Worm (Caenorhabditis elegans): ENCODE measurements around the gene C35D10.12.
A peak's percentile ranks its signal among the peaks of the same experiment; 100 is the strongest.

The C35D10.12 gene

ce11 chrIII:4883429-4883828 is 8.9 kb upstream of the C35D10.12 start, which contains the start of gene clec-5:
Gene clec-5, minus strand, starts transcription at chrIII:4883606.
- no peak for TF ChIP-seq madf-9 (GFP tag; conservative IDR thresholded peaks at IDR 0.05)
- TF ChIP-seq pqm-1 (tag; optimal IDR thresholded peaks at IDR 0.05): peak; percentile 56
- TF ChIP-seq dve-1 (tag; optimal IDR thresholded peaks at IDR 0.05; ENCODE audit: insufficient read depth): peak; percentile 13
- TF ChIP-seq daf-16 (GFP tag; optimal IDR thresholded peaks at IDR 0.05): no peak
- peak; percentile 17 for TF ChIP-seq daf-16 (tag; optimal IDR thresholded peaks at IDR 0.05)
- TF ChIP-seq mxl-3 (GFP tag; optimal IDR thresholded peaks at IDR 0.05): no peak
- TF ChIP-seq ZK337.2 (GFP tag; IDR thresholded peaks at IDR 0.05): no peak
- no peak for TF ChIP-seq hif-1 (tag; optimal IDR thresholded peaks at IDR 0.05)

ce11 chrIII:4881955-4882354 is 7.4 kb upstream of the C35D10.12 start:
- no peak for TF ChIP-seq lin-15B (tag; optimal IDR thresholded peaks at IDR 0.05)
- TF ChIP-seq ceh-62 (tag; optimal IDR thresholded peaks at IDR 0.05): no peak
- TF ChIP-seq lin-29 (GFP tag; IDR thresholded peaks at IDR 0.05): no peak
- TF ChIP-seq F10B5.3 (tag; optimal IDR thresholded peaks at IDR 0.05): no peak
- TF ChIP-seq fkh-10 (GFP tag; optimal IDR thresholded peaks at IDR 0.05): no peak
- no peak for TF ChIP-seq zip-11 (GFP tag; IDR thresholded peaks at IDR 0.05)
- peak; percentile 12 for TF ChIP-seq hlh-11 (tag; optimal IDR thresholded peaks at IDR 0.05)
- no peak for TF ChIP-seq dmd-8 (GFP tag; IDR thresholded peaks at IDR 0.05)
- no peak for TF ChIP-seq aly-2 (tag; optimal IDR thresholded peaks at IDR 0.05)
- TF ChIP-seq F26F4.8 (GFP tag; conservative IDR thresholded peaks at IDR 0.05): no peak
- no peak for TF ChIP-seq attf-4 (tag; optimal IDR thresholded peaks at IDR 0.05)
- TF ChIP-seq mes-2 (tag; optimal IDR thresholded peaks at IDR 0.05; ENCODE audit: poor library complexity, severe bottlenecking): no peak
- TF ChIP-seq pqm-1 (tag; optimal IDR thresholded peaks at IDR 0.05): peak; percentile 38
- TF ChIP-seq daf-16 (GFP tag; optimal IDR thresholded peaks at IDR 0.05): no peak
- peak; percentile 22 for TF ChIP-seq daf-16 (tag; optimal IDR thresholded peaks at IDR 0.05)
- peak; percentile 11 for TF ChIP-seq nhr-28 (tag; optimal IDR thresholded peaks at IDR 0.05)
- 0 out of 2 replicates have a peak, but pooled peaks have one; percentile 17 for TF ChIP-seq dmd-6 (GFP tag; IDR thresholded peaks at IDR 0.05)

- no peak for TF ChIP-seq nhr-102 (tag; optimal IDR thresholded peaks at IDR 0.05)
- TF ChIP-seq daf-12 (tag; optimal IDR thresholded peaks at IDR 0.05): no peak
- peak; percentile 38 for TF ChIP-seq ceh-28 (tag; optimal IDR thresholded peaks at IDR 0.05)
- TF ChIP-seq jun-1 (tag; optimal IDR thresholded peaks at IDR 0.05): no peak
- peak; percentile 62 for TF ChIP-seq lin-38 (GFP tag; IDR thresholded peaks at IDR 0.05)
Measured at ce11 chrIII:4879445-4879844, 4.9 kb upstream of the C35D10.12 start, which contains the start of gene C35D10.1. Gene C35D10.1, plus strand, starts transcription at chrIII:4879745.

ce11 chrIII:4878281-4878680 is 3.7 kb upstream of the C35D10.12 start, which contains the start of the genes tost-1 and arx-6:
Gene tost-1, minus strand, starts transcription at chrIII:4878311.
Gene arx-6, plus strand, starts transcription at chrIII:4878658.
- TF ChIP-seq ceh-32 (tag; optimal IDR thresholded peaks at IDR 0.05; ENCODE audit: poor library complexity) (no peak), daf-12 (tag; optimal IDR thresholded peaks at IDR 0.05) (no peak), nhr-10 (tag; optimal IDR thresholded peaks at IDR 0.05) (no peak), ctbp-1 (GFP tag; IDR thresholded peaks at IDR 0.05) (no peak), D1046.2 (GFP tag; IDR thresholded peaks at IDR 0.05) (no peak), unc-62 (GFP tag; optimal IDR thresholded peaks at IDR 0.05 in 1 of 2) (no peak), unc-62 (tag; optimal IDR thresholded peaks at IDR 0.05) (no peak), daf-8 (GFP tag; IDR thresholded peaks at IDR 0.05) (no peak), zag-1 (tag; optimal IDR thresholded peaks at IDR 0.05) (no peak), mes-2 (tag; optimal IDR thresholded peaks at IDR 0.05; ENCODE audit: poor library complexity, severe bottlenecking) (peak; percentile 81), lin-38 (GFP tag; IDR thresholded peaks at IDR 0.05) (peak; percentile 93), lsy-2 (tag; optimal IDR thresholded peaks at IDR 0.05) (peak in 1 of 2 experiments; percentile 69), ceh-82 (tag; optimal IDR thresholded peaks at IDR 0.05) (no peak), dmd-6 (GFP tag; IDR thresholded peaks at IDR 0.05) (no peak), dpl-1 (GFP tag; optimal IDR thresholded peaks at IDR 0.05) (peak; percentile 84), fkh-10 (GFP tag; optimal IDR thresholded peaks at IDR 0.05) (peak; percentile 19), attf-4 (tag; optimal IDR thresholded peaks at IDR 0.05) (no peak), ZK337.2 (GFP tag; IDR thresholded peaks at IDR 0.05) (no peak)
